Worm (Caenorhabditis elegans) whole organism, L1 larva: ENCODE results near the gene hum-4.
A peak's percentile ranks its signal among the peaks of the same experiment; 100 is the strongest.

Source experiments
- C04F5.9 ChIP-seq: sonication (generic microtip); optimal IDR thresholded peaks from 2 replicates; lab custom pipeline; 2016; ENCODE audit warnings: missing genetic modification characterization, missing compliant biosample characterization
- C16A3.4 ChIP-seq: fragments of 150-350 bp; optimal IDR thresholded peaks from 2 replicates; lab custom pipeline; 2014; ENCODE audit warnings: missing biosample characterization, missing genetic modification characterization
- aly-2 ChIP-seq: fragments of 150-350 bp; optimal IDR thresholded peaks from 2 replicates; lab custom pipeline; 2014; ENCODE audit warnings: missing biosample characterization, missing genetic modification characterization
- ama-1 ChIP-seq: fragments of 150-350 bp; optimal IDR thresholded peaks from 2 replicates; lab custom pipeline; 2014
- blmp-1 ChIP-seq: fragments of 150-350 bp; optimal IDR thresholded peaks from 2 replicates; lab custom pipeline; 2014; ENCODE audit warnings: missing biosample characterization, missing genetic modification characterization
- ceh-63 ChIP-seq: fragments of 200-800 bp; sonication (Bioruptor generic); optimal IDR thresholded peaks from 2 replicates; lab custom pipeline; 2018; ENCODE audit warnings: mild to moderate bottlenecking, missing genetic modification characterization, missing compliant biosample characterization
- ceh-90 ChIP-seq: sonication (generic microtip); optimal IDR thresholded peaks from 2 replicates; lab custom pipeline; 2016; ENCODE audit warnings: missing genetic modification characterization, missing compliant biosample characterization
- ces-1 ChIP-seq: fragments of 150-350 bp; optimal IDR thresholded peaks from 2 replicates; lab custom pipeline; 2014; ENCODE audit warnings: missing biosample characterization, missing genetic modification reagents, missing genetic modification characterization
- dsc-1 ChIP-seq: sonication (generic microtip); optimal IDR thresholded peaks from 2 replicates; lab custom pipeline; 2016; ENCODE audit warnings: mild to moderate bottlenecking, missing genetic modification characterization, missing compliant biosample characterization
- efl-1 ChIP-seq, 4 experiments: fragments of 150-350 bp; optimal IDR thresholded peaks in 3 of 4; peaks in 1 of 4; 1 replicate in 1 of 4; 2 replicates in 3 of 4; lab custom pipeline; 2014; ENCODE audit warnings: missing biosample characterization in 2 of 4, missing genetic modification characterization in 2 of 4, missing genetic modification reagents in 2 of 4
- elt-2 ChIP-seq: sonication (generic microtip); optimal IDR thresholded peaks from 2 replicates; lab custom pipeline; 2016; ENCODE audit warnings: missing genetic modification characterization, mild to moderate bottlenecking, inconsistent platforms, missing compliant biosample characterization, missing genetic modification reagents
- elt-3 ChIP-seq, 6 experiments: fragments of 150-350 bp in 1 of 6; sonication (generic microtip); optimal IDR thresholded peaks; 2 replicates each; lab custom pipeline; 2017 to 2018; ENCODE audit warnings: missing biosample characterization in 6 of 6, missing genetic modification characterization in 6 of 6, inconsistent platforms in 1 of 6
- fkh-8 ChIP-seq: sonication (generic microtip); optimal IDR thresholded peaks from 2 replicates; lab custom pipeline; 2016; ENCODE audit warnings: mild to moderate bottlenecking, missing genetic modification characterization, missing compliant biosample characterization
- hpl-2 ChIP-seq: fragments of 150-350 bp; optimal IDR thresholded peaks from 2 replicates; lab custom pipeline; 2014; ENCODE audit warnings: missing biosample characterization, missing genetic modification reagents, missing genetic modification characterization
- jun-1 ChIP-seq: fragments of 150-350 bp; optimal IDR thresholded peaks from 2 replicates; lab custom pipeline; 2014; ENCODE audit warnings: missing biosample characterization, missing genetic modification reagents, missing genetic modification characterization
- lin-14 ChIP-seq: fragments of 200-800 bp; sonication (Bioruptor generic); optimal IDR thresholded peaks from 2 replicates; lab custom pipeline; 2018; ENCODE audit warnings: mild to moderate bottlenecking, missing genetic modification characterization, moderate library complexity, missing compliant biosample characterization
- lsy-2 ChIP-seq, 2 experiments: fragments of 150-350 bp; optimal IDR thresholded peaks; 2 replicates each; lab custom pipeline; 2014; ENCODE audit warnings: missing biosample characterization in 2 of 2, missing genetic modification characterization in 2 of 2
- mab-9 ChIP-seq: fragments of 200-800 bp; sonication (Bioruptor generic); IDR thresholded peaks from 2 replicates; pipeline ENCODE4 v1.3.6; 2022; ENCODE audit warnings: missing genetic modification reagents, missing genetic modification characterization, missing compliant biosample characterization
- mdl-1 ChIP-seq, 2 experiments: fragments of 150-350 bp; optimal IDR thresholded peaks; 2 replicates each; lab custom pipeline; 2014 to 2017; ENCODE audit warnings: missing biosample characterization in 2 of 2, missing genetic modification characterization in 2 of 2, inconsistent platforms in 1 of 2
- mep-1 ChIP-seq: fragments of 150-350 bp; optimal IDR thresholded peaks from 2 replicates; lab custom pipeline; 2014; ENCODE audit warnings: missing biosample characterization, missing genetic modification characterization
- nhr-12 ChIP-seq: sonication (generic microtip); optimal IDR thresholded peaks from 2 replicates; lab custom pipeline; 2017; ENCODE audit warnings: missing biosample characterization, missing genetic modification characterization
- nhr-19 ChIP-seq: fragments of 200-800 bp; sonication (Bioruptor generic); conservative IDR thresholded peaks from 2 replicates; pipeline ENCODE4 v1.3.6; 2022; ENCODE audit warnings: missing genetic modification characterization, missing compliant biosample characterization
- nhr-47 ChIP-seq: sonication (generic microtip); optimal IDR thresholded peaks from 2 replicates; lab custom pipeline; 2016; ENCODE audit warnings: mild to moderate bottlenecking, missing genetic modification characterization, moderate library complexity, missing compliant biosample characterization
- nhr-76 ChIP-seq: sonication (generic microtip); optimal IDR thresholded peaks from 2 replicates; lab custom pipeline; 2017; ENCODE audit warnings: missing biosample characterization, missing genetic modification characterization
- nhr-85 ChIP-seq: sonication (generic microtip); peaks from one replicate; lab custom pipeline; 2016; ENCODE audit warnings: missing genetic modification characterization, inconsistent platforms, missing compliant biosample characterization
- rnt-1 ChIP-seq: sonication (generic microtip); optimal IDR thresholded peaks from 2 replicates; lab custom pipeline; 2016; ENCODE audit warnings: mild to moderate bottlenecking, missing genetic modification characterization, moderate library complexity, missing compliant biosample characterization
- snu-23 ChIP-seq: sonication (generic microtip); optimal IDR thresholded peaks from 2 replicates; lab custom pipeline; 2016; ENCODE audit warnings: missing genetic modification characterization, missing compliant biosample characterization
- sup-37 ChIP-seq: fragments of 200-800 bp; sonication (Bioruptor generic); optimal IDR thresholded peaks from 2 replicates; lab custom pipeline; 2018; ENCODE audit warnings: mild to moderate bottlenecking, missing genetic modification characterization, missing compliant biosample characterization
- unc-86 ChIP-seq: sonication (generic microtip); optimal IDR thresholded peaks from 2 replicates; lab custom pipeline; 2016; ENCODE audit warnings: missing genetic modification characterization, missing compliant biosample characterization
- vab-15 ChIP-seq: sonication (generic microtip); optimal IDR thresholded peaks from 2 replicates; lab custom pipeline; 2017; ENCODE audit warnings: missing genotype, mild to moderate bottlenecking, missing genetic modification characterization, missing compliant biosample characterization
- xbp-1 ChIP-seq: sonication (generic microtip); optimal IDR thresholded peaks from 2 replicates; lab custom pipeline; 2016; ENCODE audit warnings: missing genetic modification characterization, missing compliant biosample characterization
- zag-1 ChIP-seq: fragments of 150-350 bp; optimal IDR thresholded peaks from 2 replicates; lab custom pipeline; 2014; ENCODE audit warnings: missing biosample characterization, missing genetic modification characterization
- ztf-4 ChIP-seq: fragments of 150-350 bp; optimal IDR thresholded peaks from 2 replicates; lab custom pipeline; 2014; ENCODE audit warnings: missing biosample characterization, missing genetic modification characterization

hum-4 gene

ce11 chrX:11463568-11463967 lies 30.2 kb upstream of the hum-4 start:
- TF ChIP-seq rnt-1 (tag; lab: Kevin White, UChicago), result peak; percentile 8
- TF ChIP-seq hpl-2 (GFP tag; lab: Kevin White, UChicago), result no peak
- TF ChIP-seq efl-1 (optimal IDR thresholded peaks at IDR 0.05; lab: Kevin White, UChicago), result no peak
- TF ChIP-seq efl-1 (GFP tag; optimal IDR thresholded peaks at IDR 0.05 in 1 of 2; lab: Kevin White, UChicago), result peak in 1 of 2 experiments; percentile 22

ce11 chrX:11463005-11463404 lies 29.6 kb upstream of the hum-4 start:
- 0 out of 2 replicates have a peak, but pooled peaks have one; percentile 13 for TF ChIP-seq mab-9 (GFP tag; lab: Robert Waterston, UW)
- TF ChIP-seq lin-14, result peak; percentile 68
- TF ChIP-seq nhr-19 (GFP tag; lab: Robert Waterston, UW), result no peak

ce11 chrX:11462112-11462511 lies 28.7 kb upstream of the hum-4 start:
- TF ChIP-seq mep-1 (tag; lab: Kevin White, UChicago) (peak; percentile 46), dsc-1 (tag; lab: Kevin White, UChicago) (peak; percentile 13), lsy-2 (tag; optimal IDR thresholded peaks at IDR 0.05; lab: Kevin White, UChicago) (peak in 1 of 2 experiments; percentile 16), jun-1 (tag; lab: Kevin White, UChicago) (no peak), lin-14 (peak; percentile 85), snu-23 (GFP tag; lab: Kevin White, UChicago) (peak; percentile 17), nhr-85 (tag; lab: Kevin White, UChicago) (peak; percentile 68), ama-1 (no peak)

ce11 chrX:11461545-11461944 lies 28.2 kb upstream of the hum-4 start:
- TF ChIP-seq rnt-1 (tag; lab: Kevin White, UChicago) (no peak), nhr-76 (no peak), ztf-4 (no peak), blmp-1 (tag; lab: Kevin White, UChicago) (peak; percentile 97), elt-2 (tag; lab: Kevin White, UChicago) (peak; percentile 11)

ce11 chrX:11456665-11457064 lies 23.3 kb upstream of the hum-4 start:
- TF ChIP-seq ceh-63 (GFP tag; lab: Kevin White, UChicago) (no peak), vab-15 (tag; lab: Kevin White, UChicago) (no peak), ceh-90 (no peak), lsy-2 (tag; optimal IDR thresholded peaks at IDR 0.05; lab: Kevin White, UChicago) (no peak), zag-1 (no peak), sup-37 (GFP tag; lab: Kevin White, UChicago) (no peak), mab-9 (GFP tag; lab: Robert Waterston, UW) (no peak), snu-23 (GFP tag; lab: Kevin White, UChicago) (no peak), unc-86 (tag; lab: Kevin White, UChicago) (no peak), nhr-12 (tag; lab: Kevin White, UChicago) (no peak), xbp-1 (tag; lab: Kevin White, UChicago) (no peak), fkh-8 (tag; lab: Kevin White, UChicago) (no peak), elt-2 (tag; lab: Kevin White, UChicago) (no peak), elt-3 (tag; optimal IDR thresholded peaks at IDR 0.05; lab: Kevin White, UChicago) (no peak)
- TF ChIP-seq, all 84 proteins: peak for 0

ce11 chrX:11454231-11454630 lies 20.8 kb upstream of the hum-4 start, which contains the start of gene F48C5.2:
TSS of gene F48C5.2 (minus strand) at chrX:11454331.
- TF ChIP-seq efl-1 (optimal IDR thresholded peaks at IDR 0.05; lab: Kevin White, UChicago) (no peak), efl-1 (GFP tag; optimal IDR thresholded peaks at IDR 0.05 in 1 of 2; lab: Kevin White, UChicago) (no peak), nhr-85 (tag; lab: Kevin White, UChicago) (no peak), aly-2 (tag; lab: Kevin White, UChicago) (no peak), lin-14 (peak; percentile 30), ces-1 (GFP tag; lab: Kevin White, UChicago) (no peak), nhr-19 (GFP tag; lab: Robert Waterston, UW) (no peak), mdl-1 (tag; optimal IDR thresholded peaks at IDR 0.05; lab: Kevin White, UChicago) (no peak), ceh-90 (no peak), C16A3.4 (no peak), C04F5.9 (no peak), nhr-47 (tag; lab: Kevin White, UChicago) (no peak), rnt-1 (tag; lab: Kevin White, UChicago) (no peak), blmp-1 (tag; lab: Kevin White, UChicago) (peak; percentile 43), vab-15 (tag; lab: Kevin White, UChicago) (no peak)
- TF ChIP-seq, all 84 proteins: peak for 2
